Worm (Caenorhabditis elegans): ENCODE measurements around the gene ZC443.4.

Gene ZC443.4

DNA sequence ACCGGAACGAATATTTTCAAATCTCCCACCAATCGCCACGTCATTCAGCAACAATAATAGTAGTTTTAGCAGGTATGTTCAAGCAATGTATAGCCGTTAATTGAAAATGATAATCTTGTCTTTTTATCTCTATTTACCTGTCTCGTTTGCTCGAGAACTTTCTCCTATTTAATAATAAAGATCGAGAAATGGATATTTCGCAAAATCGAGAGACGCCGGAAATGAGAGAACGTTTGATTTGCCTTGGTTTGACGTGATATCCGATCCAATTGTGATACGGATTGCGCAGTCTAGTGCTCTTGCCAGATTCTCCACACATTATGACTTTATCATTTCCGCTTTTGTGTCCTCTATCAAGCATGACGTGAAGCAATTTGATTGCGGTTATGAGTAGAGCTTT, 45.8 kb downstream of the ZC443.4 start:
- no peak for TF ChIP-seq ces-1 (GFP tag; optimal IDR thresholded peaks at IDR 0.05)

DNA sequence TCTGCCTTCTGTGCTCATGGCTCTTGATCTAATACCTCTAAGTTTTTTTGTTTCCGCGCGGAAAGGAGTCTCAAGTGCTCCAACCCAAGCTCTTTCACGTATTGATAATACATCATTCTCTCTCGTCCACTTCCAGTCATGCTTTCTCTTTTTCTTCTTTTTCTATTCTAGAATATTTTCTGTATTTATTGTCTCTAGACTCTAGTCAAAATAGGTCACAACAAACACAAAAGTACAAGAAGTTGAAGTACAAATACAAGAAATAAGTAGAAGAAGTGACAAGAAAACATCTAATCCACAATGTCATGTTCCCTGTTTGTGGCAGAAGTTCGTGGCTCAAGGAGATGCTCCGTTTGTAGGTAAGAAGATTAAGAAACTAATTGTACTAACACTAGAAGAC, 46.5 kb downstream of the ZC443.4 start, which contains the start of gene ZC455.1:
ZC455.1 (plus strand) TSS at position 301 of the 400 bp plus-strand sequence.
- TF ChIP-seq nhr-2 (tag; optimal IDR thresholded peaks at IDR 0.05) (no peak), ztf-11 (tag; optimal IDR thresholded peaks at IDR 0.05) (no peak), nhr-12 (tag; optimal IDR thresholded peaks at IDR 0.05) (no peak), ham-2 (GFP tag; optimal IDR thresholded peaks at IDR 0.05) (no peak), ceh-39 (tag; optimal IDR thresholded peaks at IDR 0.05) (no peak), ceh-83 (GFP tag; optimal IDR thresholded peaks at IDR 0.05) (no peak), nhr-28 (tag; optimal IDR thresholded peaks at IDR 0.05) (no peak), bed-3 (GFP tag; optimal IDR thresholded peaks at IDR 0.05) (no peak), ces-1 (GFP tag; optimal IDR thresholded peaks at IDR 0.05) (no peak), sptf-1 (tag; optimal IDR thresholded peaks at IDR 0.05) (no peak), unc-62 (GFP tag; optimal IDR thresholded peaks at IDR 0.05) (no peak), tbx-8 (GFP tag; optimal IDR thresholded peaks at IDR 0.05) (no peak), ceh-43 (GFP tag; optimal IDR thresholded peaks at IDR 0.05) (no peak)

DNA sequence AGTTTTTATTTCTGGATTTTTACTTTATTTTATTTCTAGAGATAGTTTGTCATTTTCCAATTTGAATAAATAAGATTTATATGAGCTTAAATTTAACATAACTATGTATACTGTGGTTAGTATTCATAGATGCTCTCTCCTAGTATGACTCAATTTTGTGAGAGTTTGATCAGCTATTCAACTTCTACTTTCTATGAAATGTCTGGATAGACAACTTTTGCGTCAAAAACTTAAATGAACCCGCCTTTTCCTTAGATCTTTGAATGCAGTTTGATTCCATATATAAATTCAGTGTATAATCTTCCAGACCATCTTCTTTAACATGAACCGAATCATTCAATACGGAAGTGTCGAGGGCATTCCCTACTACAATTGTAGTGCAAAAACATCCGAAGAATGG, 50.7 kb downstream of the ZC443.4 start, which contains the start of gene srt-43:
srt-43 (plus strand) TSS at position 301 of the 400 bp plus-strand sequence.
- TF ChIP-seq lsy-2 (tag; optimal IDR thresholded peaks at IDR 0.05): no peak
- TF ChIP-seq ces-1 (GFP tag; optimal IDR thresholded peaks at IDR 0.05): no peak
- no peak for TF ChIP-seq nhr-237 (tag; optimal IDR thresholded peaks at IDR 0.05)
- no peak for TF ChIP-seq lin-32 (GFP tag; optimal IDR thresholded peaks at IDR 0.05)
- TF ChIP-seq ztf-11 (tag; optimal IDR thresholded peaks at IDR 0.05): no peak
- no peak for TF ChIP-seq nhr-28 (tag; optimal IDR thresholded peaks at IDR 0.05)
- TF ChIP-seq hlh-1 (tag; optimal IDR thresholded peaks at IDR 0.05): no peak
